Worm (Caenorhabditis elegans) whole organism, young adult: ENCODE results near the gene F15B9.6.

Source experiments
- B0261.1 ChIP-seq: sonication (generic microtip); optimal IDR thresholded peaks from 2 replicates; lab custom pipeline; 2016; ENCODE audit warnings: mild to moderate bottlenecking, missing genetic modification characterization, moderate library complexity, missing compliant biosample characterization
- C17E4.6 ChIP-seq: fragments of 200-800 bp; sonication (Bioruptor generic); IDR thresholded peaks from 2 replicates; pipeline ENCODE4 v1.3.6; 2022; ENCODE audit warnings: missing genetic modification reagents, missing genetic modification characterization, missing compliant biosample characterization
- F23B12.7 ChIP-seq: sonication (generic microtip); optimal IDR thresholded peaks from 2 replicates; lab custom pipeline; 2017; ENCODE audit warnings: missing genetic modification characterization, mild to moderate bottlenecking, missing compliant biosample characterization, antibody characterized with exemption, moderate library complexity; ENCODE audit not compliant: insufficient read depth
- K12H6.12 ChIP-seq: fragments of 200-800 bp; sonication (Bioruptor generic); optimal IDR thresholded peaks from 2 replicates; lab custom pipeline; 2018; ENCODE audit warnings: mild to moderate bottlenecking, missing genetic modification characterization, missing compliant biosample characterization
- T26A5.8 ChIP-seq: sonication (generic microtip); optimal IDR thresholded peaks from 2 replicates; lab custom pipeline; 2016; ENCODE audit warnings: missing genetic modification characterization, missing compliant biosample characterization
- Y53G8AR.9 ChIP-seq: fragments of 200-800 bp; sonication (Bioruptor generic); conservative IDR thresholded peaks from 2 replicates; pipeline ENCODE4 v1.3.6; 2022; ENCODE audit warnings: missing genetic modification reagents, missing genetic modification characterization, missing compliant biosample characterization
- Y56A3A.18 ChIP-seq: fragments of 200-800 bp; sonication (Bioruptor generic); IDR thresholded peaks from 2 replicates; pipeline ENCODE4 v1.3.6; 2022; ENCODE audit warnings: missing genetic modification reagents, missing genetic modification characterization, missing compliant biosample characterization
- Y67H2A.10 ChIP-seq: fragments of 200-800 bp; sonication (Bioruptor generic); conservative IDR thresholded peaks from 2 replicates; pipeline ENCODE4 v1.3.6; 2022; ENCODE audit warnings: missing genetic modification reagents, missing genetic modification characterization, missing compliant biosample characterization
- ZK185.1 ChIP-seq: sonication (generic microtip); optimal IDR thresholded peaks from 2 replicates; lab custom pipeline; 2016; ENCODE audit warnings: mild to moderate bottlenecking, missing genetic modification characterization, missing compliant biosample characterization; ENCODE audit not compliant: poor library complexity, severe bottlenecking
- ama-1 ChIP-seq, 3 experiments: fragments of 150-350 bp in 1 of 3; sonication (generic microtip) in 2 of 3; optimal IDR thresholded peaks; 2 replicates each; lab custom pipeline; 2014 to 2018; ENCODE audit warnings: missing biosample characterization in 2 of 3, missing genetic modification characterization in 2 of 3, missing genetic modification reagents in 2 of 3
- aptf-2 ChIP-seq: fragments of 200-800 bp; sonication (Bioruptor generic); conservative IDR thresholded peaks from 2 replicates; pipeline ENCODE4 v1.3.6; 2022; ENCODE audit warnings: missing genetic modification reagents, missing genetic modification characterization, missing compliant biosample characterization
- atf-7 ChIP-seq: sonication (generic microtip); optimal IDR thresholded peaks from 2 replicates; lab custom pipeline; 2017; ENCODE audit warnings: mild to moderate bottlenecking, missing genetic modification characterization, missing compliant biosample characterization
- athp-1 ChIP-seq: sonication (generic microtip); optimal IDR thresholded peaks from 2 replicates; lab custom pipeline; 2017; ENCODE audit warnings: mild to moderate bottlenecking, missing genetic modification characterization, missing compliant biosample characterization
- attf-3 ChIP-seq: fragments of 200-800 bp; sonication (Bioruptor generic); conservative IDR thresholded peaks from 2 replicates; pipeline ENCODE4 v1.3.6; 2022; ENCODE audit warnings: missing genetic modification reagents, missing genetic modification characterization, missing compliant biosample characterization
- ceh-27 ChIP-seq: fragments of 200-800 bp; sonication (Bioruptor generic); optimal IDR thresholded peaks from 2 replicates; lab custom pipeline; 2018; ENCODE audit warnings: mild to moderate bottlenecking, missing genetic modification characterization, moderate library complexity, missing compliant biosample characterization
- ceh-40 ChIP-seq: fragments of 200-800 bp; sonication (Bioruptor generic); IDR thresholded peaks from 2 replicates; pipeline ENCODE4 v1.3.6; 2022; ENCODE audit warnings: missing genetic modification characterization, missing compliant biosample characterization
- ceh-58 ChIP-seq: fragments of 200-800 bp; sonication (Bioruptor generic); IDR thresholded peaks from 2 replicates; pipeline ENCODE4 v1.3.6; 2022; ENCODE audit warnings: missing genetic modification characterization, missing compliant biosample characterization
- dox-1 ChIP-seq: fragments of 200-800 bp; sonication (Bioruptor generic); IDR thresholded peaks from 2 replicates; pipeline ENCODE4 v1.3.6; 2022; ENCODE audit warnings: missing genetic modification reagents, missing genetic modification characterization, missing compliant biosample characterization
- egl-18 ChIP-seq: fragments of 200-800 bp; sonication (Bioruptor generic); IDR thresholded peaks from 2 replicates; pipeline ENCODE4 v1.3.6; 2022; ENCODE audit warnings: missing genetic modification reagents, missing genetic modification characterization, missing compliant biosample characterization
- fkh-3 ChIP-seq: sonication (generic microtip); optimal IDR thresholded peaks from 2 replicates; lab custom pipeline; 2016; ENCODE audit warnings: mild to moderate bottlenecking, missing genetic modification characterization, missing compliant biosample characterization
- him-1 ChIP-seq: sonication (generic microtip); optimal IDR thresholded peaks from 2 replicates; lab custom pipeline; 2016; ENCODE audit warnings: missing genotype, missing genetic modification reagents, missing genetic modification characterization, missing compliant biosample characterization
- hlh-26 ChIP-seq: fragments of 200-800 bp; sonication (Bioruptor generic); conservative IDR thresholded peaks from 2 replicates; pipeline ENCODE4 v1.3.6; 2022; ENCODE audit warnings: missing genetic modification reagents, missing genetic modification characterization, missing compliant biosample characterization
- hmg-1.2 ChIP-seq: fragments of 200-800 bp; sonication (Bioruptor generic); IDR thresholded peaks from 2 replicates; pipeline ENCODE4 v1.3.6; 2022; ENCODE audit warnings: missing genetic modification reagents, missing genetic modification characterization, missing compliant biosample characterization
- hmg-20 ChIP-seq: fragments of 200-800 bp; sonication (Bioruptor generic); IDR thresholded peaks from 2 replicates; pipeline ENCODE4 v1.3.6; 2022; ENCODE audit warnings: missing genetic modification reagents, missing genetic modification characterization, missing compliant biosample characterization
- lag-1 ChIP-seq: fragments of 200-800 bp; sonication (Bioruptor generic); IDR thresholded peaks from 2 replicates; pipeline ENCODE4 v1.3.6; 2022; ENCODE audit warnings: missing genetic modification reagents, missing genetic modification characterization, missing compliant biosample characterization
- let-526 ChIP-seq: fragments of 200-800 bp; sonication (Bioruptor generic); IDR thresholded peaks from 2 replicates; pipeline ENCODE4 v1.3.6; 2022; ENCODE audit warnings: missing genetic modification reagents, missing genetic modification characterization, missing compliant biosample characterization
- let-607 ChIP-seq, 2 experiments: fragments of 200-800 bp in 1 of 2; sonication (Bioruptor generic) in 1 of 2; sonication (generic microtip) in 1 of 2; optimal IDR thresholded peaks; 2 replicates each; lab custom pipeline; 2016 to 2018; ENCODE audit warnings: mild to moderate bottlenecking in 2 of 2, missing compliant biosample characterization in 2 of 2, missing genetic modification characterization in 2 of 2, moderate library complexity in 2 of 2, missing genotype in 1 of 2
- lin-26 ChIP-seq: fragments of 200-800 bp; sonication (Bioruptor generic); IDR thresholded peaks from 2 replicates; pipeline ENCODE4 v1.3.6; 2022; ENCODE audit warnings: missing genetic modification reagents, missing genetic modification characterization, missing compliant biosample characterization
- madf-8 ChIP-seq: fragments of 200-800 bp; sonication (Bioruptor generic); conservative IDR thresholded peaks from 2 replicates; pipeline ENCODE4 v1.3.6; 2022; ENCODE audit warnings: missing genetic modification reagents, missing genetic modification characterization, missing compliant biosample characterization
- nfya-2 ChIP-seq: fragments of 200-800 bp; sonication (Bioruptor generic); IDR thresholded peaks from 2 replicates; pipeline ENCODE4 v1.3.6; 2022; ENCODE audit warnings: missing genetic modification reagents, missing genetic modification characterization, missing compliant biosample characterization
- nhr-179 ChIP-seq: sonication (generic microtip); optimal IDR thresholded peaks from 2 replicates; lab custom pipeline; 2016; ENCODE audit warnings: mild to moderate bottlenecking, missing genetic modification characterization, missing compliant biosample characterization
- nhr-27 ChIP-seq: fragments of 200-800 bp; sonication (Bioruptor generic); optimal IDR thresholded peaks from 2 replicates; lab custom pipeline; 2018; ENCODE audit warnings: mild to moderate bottlenecking, missing genetic modification characterization, moderate library complexity, missing compliant biosample characterization
- rcor-1 ChIP-seq: fragments of 200-800 bp; sonication (Bioruptor generic); IDR thresholded peaks from 2 replicates; pipeline ENCODE4 v1.3.6; 2022; ENCODE audit warnings: missing genetic modification reagents, missing genetic modification characterization, missing compliant biosample characterization
- rec-8 ChIP-seq, 2 experiments: sonication (generic microtip); optimal IDR thresholded peaks; 2 replicates each; lab custom pipeline; 2016; ENCODE audit warnings: mild to moderate bottlenecking in 2 of 2, missing genetic modification characterization in 2 of 2, missing genetic modification reagents in 2 of 2, missing genotype in 2 of 2, missing biosample characterization in 1 of 2, missing compliant biosample characterization in 1 of 2, moderate library complexity in 1 of 2
- rpc-1 ChIP-seq, 2 experiments: fragments of 150-350 bp in 1 of 2; sonication (generic microtip) in 1 of 2; optimal IDR thresholded peaks; 2 replicates each; lab custom pipeline; 2014 to 2018; ENCODE audit warnings: missing biosample characterization in 1 of 2, missing genetic modification characterization in 1 of 2, missing genetic modification reagents in 1 of 2, missing genotype in 1 of 2
- sdz-38 ChIP-seq: sonication (generic microtip); optimal IDR thresholded peaks from 2 replicates; lab custom pipeline; 2016; ENCODE audit warnings: missing genotype, missing genetic modification characterization, missing compliant biosample characterization
- snpc-4 ChIP-seq, 5 experiments: fragments of 150-350 bp in 1 of 5; sonication (generic microtip) in 4 of 5; optimal IDR thresholded peaks; 2 replicates each; lab custom pipeline; 2014 to 2018; ENCODE audit warnings: missing genetic modification characterization in 5 of 5, missing biosample characterization in 3 of 5, antibody characterized with exemption in 2 of 5, mild to moderate bottlenecking in 2 of 5, missing compliant biosample characterization in 2 of 5, missing genotype in 2 of 5, moderate library complexity in 2 of 5, missing genetic modification reagents in 1 of 5
- somi-1 ChIP-seq: fragments of 200-800 bp; sonication (Bioruptor generic); optimal IDR thresholded peaks from 2 replicates; lab custom pipeline; 2018; ENCODE audit warnings: mild to moderate bottlenecking, missing genetic modification characterization, missing compliant biosample characterization
- tbx-9 ChIP-seq: sonication (generic microtip); optimal IDR thresholded peaks from 2 replicates; lab custom pipeline; 2016; ENCODE audit warnings: borderline replicate concordance, missing genetic modification characterization, inconsistent platforms, missing compliant biosample characterization
- tlf-1 ChIP-seq: fragments of 200-800 bp; sonication (Bioruptor generic); optimal IDR thresholded peaks from 2 replicates; lab custom pipeline; 2018; ENCODE audit warnings: mild to moderate bottlenecking, missing genetic modification characterization, missing compliant biosample characterization
- unc-130 ChIP-seq: sonication (generic microtip); optimal IDR thresholded peaks from 2 replicates; lab custom pipeline; 2016; ENCODE audit warnings: missing genetic modification reagents, missing genetic modification characterization, missing compliant biosample characterization
- ztf-18 ChIP-seq: sonication (generic microtip); optimal IDR thresholded peaks from 2 replicates; lab custom pipeline; 2016; ENCODE audit warnings: missing genotype, mild to moderate bottlenecking, missing genetic modification characterization, missing compliant biosample characterization
- ztf-22 ChIP-seq: fragments of 200-800 bp; sonication (Bioruptor generic); optimal IDR thresholded peaks from 2 replicates; lab custom pipeline; 2018; ENCODE audit warnings: mild to moderate bottlenecking, missing genetic modification characterization, moderate library complexity, missing compliant biosample characterization
- ztf-25 ChIP-seq: fragments of 200-800 bp; sonication (Bioruptor generic); IDR thresholded peaks from 2 replicates; pipeline ENCODE4 v1.3.6; 2022; ENCODE audit warnings: missing genetic modification reagents, missing genetic modification characterization, missing compliant biosample characterization
- ztf-28 ChIP-seq: fragments of 200-800 bp; sonication (Bioruptor generic); IDR thresholded peaks from 2 replicates; pipeline ENCODE4 v1.3.6; 2022; ENCODE audit warnings: missing genetic modification reagents, missing genetic modification characterization, missing compliant biosample characterization
- ztf-3 ChIP-seq: fragments of 200-800 bp; sonication (Bioruptor generic); optimal IDR thresholded peaks from 2 replicates; lab custom pipeline; 2018; ENCODE audit warnings: mild to moderate bottlenecking, missing genetic modification characterization, missing compliant biosample characterization

Gene F15B9.6

DNA sequence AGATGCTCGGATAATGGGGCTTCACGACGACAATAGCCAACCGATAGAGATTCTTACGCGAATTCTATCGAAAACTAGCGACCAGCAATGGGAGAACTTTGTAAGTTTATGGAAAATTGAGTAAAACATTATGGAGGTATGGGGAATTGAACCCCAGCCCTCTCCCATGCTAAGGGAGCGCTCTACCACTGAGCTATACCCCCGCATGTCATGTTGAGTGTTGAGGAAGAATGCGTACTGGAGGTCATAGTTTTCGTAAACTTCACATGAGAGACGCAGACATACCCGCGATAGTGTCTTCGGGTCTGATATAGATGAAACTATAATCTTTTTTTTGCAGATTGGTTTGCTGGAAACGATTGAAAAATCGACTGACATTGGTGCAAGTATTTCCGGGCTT, 10.6 kb upstream of the F15B9.6 start (continued):
- peak; percentile 32; the same call in 1 of the 2 replicates for TF ChIP-seq C17E4.6 (GFP tag; lab: Robert Waterston, UW)
- peak; percentile 58 for TF ChIP-seq attf-3 (GFP tag; lab: Robert Waterston, UW)
- no peak for TF ChIP-seq ama-1 (optimal IDR thresholded peaks at IDR 0.05; lab: Kevin White, UChicago)
- TF ChIP-seq ama-1 (GFP tag; optimal IDR thresholded peaks at IDR 0.05; lab: Kevin White, UChicago) = peak; percentile 63 to 76
- peak; percentile 71 for TF ChIP-seq rcor-1
- TF ChIP-seq athp-1 (tag; lab: Kevin White, UChicago) = peak; percentile 50
- peak; percentile 29; the same call in 1 of the 2 replicates for TF ChIP-seq Y53G8AR.9 (GFP tag; lab: Robert Waterston, UW)
- TF ChIP-seq lag-1 (GFP tag; lab: Robert Waterston, UW) = no peak
- TF ChIP-seq hmg-20 = no peak; the same call in 1 of the 2 replicates
- TF ChIP-seq tbx-9 (tag; lab: Kevin White, UChicago) = no peak
- no peak for TF ChIP-seq ceh-58 (GFP tag; lab: Robert Waterston, UW)
- TF ChIP-seq sdz-38 = no peak
- TF ChIP-seq aptf-2 (GFP tag; lab: Robert Waterston, UW) = no peak
- TF ChIP-seq ztf-3 (GFP tag; lab: Kevin White, UChicago) = peak; percentile 45
- TF ChIP-seq hmg-1.2 = peak; percentile 78
- no peak for TF ChIP-seq ztf-22 (GFP tag; lab: Kevin White, UChicago)
- TF ChIP-seq atf-7 (tag; lab: Kevin White, UChicago) = peak; percentile 69
- peak; percentile 76 for TF ChIP-seq F23B12.7 (tag; lab: Kevin White, UChicago)
- peak; percentile 87 for TF ChIP-seq B0261.1 (tag; lab: Kevin White, UChicago)
- peak; percentile 37 for TF ChIP-seq ceh-27 (GFP tag; lab: Kevin White, UChicago)
- peak; percentile 46 for TF ChIP-seq somi-1 (GFP tag; lab: Kevin White, UChicago)
- TF ChIP-seq Y67H2A.10 = no peak
- peak; percentile 0 for TF ChIP-seq nhr-179 (tag; lab: Kevin White, UChicago)
- peak; percentile 90 for TF ChIP-seq rpc-1 (optimal IDR thresholded peaks at IDR 0.05; lab: Kevin White, UChicago)
- peak; percentile 77 for TF ChIP-seq rpc-1 (tag; optimal IDR thresholded peaks at IDR 0.05; lab: Kevin White, UChicago)
- TF ChIP-seq ztf-18 = peak; percentile 62
- 0 out of 2 replicates have a peak, but pooled peaks have one; percentile 44 for TF ChIP-seq let-526
- TF ChIP-seq egl-18 (GFP tag; lab: Robert Waterston, UW) = no peak
- TF ChIP-seq tlf-1 = no peak
- TF ChIP-seq nfya-2 (GFP tag; lab: Robert Waterston, UW) = no peak
- no peak for TF ChIP-seq nhr-27 (tag; lab: Kevin White, UChicago)
- peak; percentile 39; the same call in 1 of the 2 replicates for TF ChIP-seq Y56A3A.18 (GFP tag; lab: Robert Waterston, UW)
- peak; percentile 87 for TF ChIP-seq lin-26 (GFP tag; lab: Robert Waterston, UW)
- peak; percentile 74 to 86 for TF ChIP-seq rec-8 (tag; optimal IDR thresholded peaks at IDR 0.05; lab: Kevin White, UChicago)
- peak; percentile 39 for TF ChIP-seq him-1 (tag; lab: Kevin White, UChicago)
- no peak for TF ChIP-seq ztf-25 (GFP tag; lab: Robert Waterston, UW)
- no peak for TF ChIP-seq ztf-28
- peak; percentile 10 to 55 for TF ChIP-seq let-607 (tag; optimal IDR thresholded peaks at IDR 0.05; lab: Kevin White, UChicago)
- peak; percentile 72; the same call in 1 of the 2 replicates for TF ChIP-seq dox-1 (GFP tag; lab: Robert Waterston, UW)
- peak; percentile 27 for TF ChIP-seq unc-130 (GFP tag; lab: Kevin White, UChicago)
- TF ChIP-seq fkh-3 (tag; lab: Kevin White, UChicago) = peak; percentile 71
- peak; percentile 58 for TF ChIP-seq K12H6.12 (tag; lab: Kevin White, UChicago)
- TF ChIP-seq snpc-4 (GFP tag; optimal IDR thresholded peaks at IDR 0.05; lab: Kevin White, UChicago) = peak; percentile 49
- TF ChIP-seq snpc-4 (tag; optimal IDR thresholded peaks at IDR 0.05; lab: Kevin White, UChicago) = peak in 3 of 4 experiments; percentile 52 to 73 (median 61)
- peak; percentile 18; the same call in 1 of the 2 replicates for TF ChIP-seq ceh-40 (GFP tag; lab: Robert Waterston, UW)
- no peak for TF ChIP-seq hlh-26
- peak; percentile 80 for TF ChIP-seq ZK185.1 (tag; lab: Kevin White, UChicago)
- TF ChIP-seq madf-8 (GFP tag; lab: Robert Waterston, UW) = no peak
- no peak for TF ChIP-seq T26A5.8 (tag; lab: Kevin White, UChicago)
